Worm (Caenorhabditis elegans) whole organism, late embryonic: ENCODE measurements around the gene C43D7.7.
"Not testable (repeated sequence)": the region's sequence is repeated elsewhere in the genome, so short reads cannot be mapped to it uniquely, and the experiment has no call there.

ENCODE experiments used
- C08G9.2 ChIP-seq: sonication (generic microtip); optimal IDR thresholded peaks from 2 replicates; lab custom pipeline; 2016; ENCODE audit warnings: mild to moderate bottlenecking, missing genetic modification characterization, moderate library complexity, missing compliant biosample characterization
- F13H6.1 ChIP-seq: sonication (generic microtip); optimal IDR thresholded peaks from 2 replicates; lab custom pipeline; 2016; ENCODE audit warnings: missing genetic modification characterization, missing compliant biosample characterization
- K02D7.2 ChIP-seq: sonication (generic microtip); optimal IDR thresholded peaks from 2 replicates; lab custom pipeline; 2017; ENCODE audit warnings: mild to moderate bottlenecking, missing genetic modification characterization, missing compliant biosample characterization
- ahr-1 ChIP-seq: sonication (generic microtip); optimal IDR thresholded peaks from 2 replicates; lab custom pipeline; 2016; ENCODE audit warnings: missing genetic modification characterization, missing compliant biosample characterization
- ceh-14 ChIP-seq: sonication (generic microtip); optimal IDR thresholded peaks from 2 replicates; lab custom pipeline; 2016; ENCODE audit warnings: missing genotype, missing genetic modification characterization, missing compliant biosample characterization
- ceh-18 ChIP-seq: sonication (generic microtip); optimal IDR thresholded peaks from 2 replicates; lab custom pipeline; 2016; ENCODE audit warnings: missing genetic modification characterization, missing compliant biosample characterization
- ceh-19 ChIP-seq: fragments of 200-800 bp; sonication (Bioruptor generic); optimal IDR thresholded peaks from 2 replicates; lab custom pipeline; 2018; ENCODE audit warnings: mild to moderate bottlenecking, missing genetic modification characterization, missing compliant biosample characterization
- ceh-22 ChIP-seq: sonication (generic microtip); optimal IDR thresholded peaks from 2 replicates; lab custom pipeline; 2017; ENCODE audit warnings: missing biosample characterization, missing genetic modification characterization
- ceh-30 ChIP-seq: fragments of 150-350 bp; optimal IDR thresholded peaks from 2 replicates; lab custom pipeline; 2014; ENCODE audit warnings: missing biosample characterization, missing genetic modification characterization
- ceh-34 ChIP-seq: sonication (generic microtip); optimal IDR thresholded peaks from 2 replicates; lab custom pipeline; 2016; ENCODE audit warnings: mild to moderate bottlenecking, missing genetic modification characterization, missing compliant biosample characterization
- ceh-45 ChIP-seq: fragments of 200-800 bp; sonication (Bioruptor generic); IDR thresholded peaks from 2 replicates; pipeline ENCODE4 v1.3.6; 2022; ENCODE audit warnings: missing genetic modification reagents, missing genetic modification characterization, missing compliant biosample characterization
- ceh-48 ChIP-seq: sonication (generic microtip); optimal IDR thresholded peaks from 2 replicates; lab custom pipeline; 2016; ENCODE audit warnings: missing genetic modification characterization, inconsistent platforms, missing compliant biosample characterization
- ceh-9 ChIP-seq: sonication (generic microtip); optimal IDR thresholded peaks from 2 replicates; lab custom pipeline; 2016; ENCODE audit warnings: mild to moderate bottlenecking, missing genetic modification characterization, inconsistent platforms, missing compliant biosample characterization
- dve-1 ChIP-seq: sonication (generic microtip); optimal IDR thresholded peaks from 2 replicates; lab custom pipeline; 2017; ENCODE audit warnings: antibody characterized with exemption, mild to moderate bottlenecking, missing genetic modification characterization, missing compliant biosample characterization
- elt-2 ChIP-seq: sonication (generic microtip); optimal IDR thresholded peaks from 2 replicates; lab custom pipeline; 2016; ENCODE audit warnings: missing genetic modification reagents, missing genetic modification characterization, missing compliant biosample characterization
- elt-4 ChIP-seq: sonication (generic microtip); optimal IDR thresholded peaks from 2 replicates; lab custom pipeline; 2016; ENCODE audit warnings: missing genetic modification characterization, missing compliant biosample characterization
- ets-4 ChIP-seq: sonication (generic microtip); optimal IDR thresholded peaks from 2 replicates; lab custom pipeline; 2016; ENCODE audit warnings: missing genetic modification characterization, missing compliant biosample characterization
- fax-1 ChIP-seq: sonication (generic microtip); optimal IDR thresholded peaks from 2 replicates; lab custom pipeline; 2016; ENCODE audit warnings: missing genotype, missing genetic modification characterization, missing compliant biosample characterization
- gmeb-2 ChIP-seq: sonication (generic microtip); optimal IDR thresholded peaks from 2 replicates; lab custom pipeline; 2016; ENCODE audit warnings: missing genetic modification characterization, inconsistent platforms, missing compliant biosample characterization
- hlh-30 ChIP-seq: sonication (generic microtip); optimal IDR thresholded peaks from 2 replicates; lab custom pipeline; 2017; ENCODE audit warnings: antibody characterized with exemption, missing genetic modification characterization, missing compliant biosample characterization; ENCODE audit not compliant: insufficient read depth
- lim-6 ChIP-seq: sonication (generic microtip); optimal IDR thresholded peaks from 2 replicates; lab custom pipeline; 2016; ENCODE audit warnings: missing genetic modification characterization, missing compliant biosample characterization
- nfya-1 ChIP-seq: sonication (generic microtip); optimal IDR thresholded peaks from 2 replicates; lab custom pipeline; 2017; ENCODE audit warnings: missing genetic modification characterization, mild to moderate bottlenecking, missing compliant biosample characterization, antibody characterized with exemption, moderate library complexity
- npax-4 ChIP-seq: sonication (generic microtip); optimal IDR thresholded peaks from 2 replicates; lab custom pipeline; 2016; ENCODE audit warnings: missing genetic modification characterization, missing compliant biosample characterization
- odd-2 ChIP-seq: sonication (generic microtip); optimal IDR thresholded peaks from 2 replicates; lab custom pipeline; 2017; ENCODE audit warnings: antibody characterized with exemption, mild to moderate bottlenecking, missing genetic modification characterization, missing compliant biosample characterization
- pag-3 ChIP-seq: sonication (generic microtip); optimal IDR thresholded peaks from 2 replicates; lab custom pipeline; 2016; ENCODE audit warnings: missing compliant biosample characterization, missing genetic modification characterization, borderline replicate concordance
- pat-9 ChIP-seq: fragments of 200-800 bp; sonication (Bioruptor generic); optimal IDR thresholded peaks from 2 replicates; lab custom pipeline; 2018; ENCODE audit warnings: mild to moderate bottlenecking, missing genetic modification characterization, moderate library complexity, missing compliant biosample characterization
- pha-4 ChIP-seq: fragments of 150-350 bp; optimal IDR thresholded peaks from 2 replicates; lab custom pipeline; 2018; ENCODE audit warnings: missing biosample characterization, missing genetic modification reagents, missing genetic modification characterization
- sdc-2 ChIP-seq: sonication (generic microtip); optimal IDR thresholded peaks from 2 replicates; lab custom pipeline; 2016; ENCODE audit warnings: missing genotype, missing genetic modification characterization, missing compliant biosample characterization
- sox-2 ChIP-seq: fragments of 200-800 bp; sonication (Bioruptor generic); IDR thresholded peaks from 2 replicates; pipeline ENCODE4 v1.3.6; 2022; ENCODE audit warnings: missing genetic modification reagents, missing genetic modification characterization, missing compliant biosample characterization
- sox-4 ChIP-seq: sonication (generic microtip); optimal IDR thresholded peaks from 2 replicates; lab custom pipeline; 2017; ENCODE audit warnings: mild to moderate bottlenecking, missing genetic modification characterization, inconsistent platforms, missing compliant biosample characterization
- syd-9 ChIP-seq: sonication (generic microtip); optimal IDR thresholded peaks from 2 replicates; lab custom pipeline; 2016; ENCODE audit warnings: mild to moderate bottlenecking, missing genetic modification characterization, moderate library complexity, missing compliant biosample characterization
- ttx-3 ChIP-seq: sonication (generic microtip); optimal IDR thresholded peaks from 2 replicates; lab custom pipeline; 2016; ENCODE audit warnings: missing genetic modification reagents, missing genetic modification characterization, missing compliant biosample characterization
- unc-3 ChIP-seq, 2 experiments: fragments of 200-800 bp in 1 of 2; sonication (Bioruptor generic) in 1 of 2; sonication (generic microtip) in 1 of 2; conservative IDR thresholded peaks in 1 of 2; optimal IDR thresholded peaks in 1 of 2; 2 replicates each; pipeline versions ENCODE4 v1.3.6 to Lab custom; 2016 to 2022; ENCODE audit warnings: missing compliant biosample characterization in 2 of 2, missing genetic modification characterization in 2 of 2, missing genetic modification reagents in 1 of 2
- unc-55 ChIP-seq: sonication (generic microtip); optimal IDR thresholded peaks from 2 replicates; lab custom pipeline; 2017; ENCODE audit warnings: missing biosample characterization, missing genetic modification reagents, missing genetic modification characterization
- unc-86 ChIP-seq: sonication (generic microtip); optimal IDR thresholded peaks from 2 replicates; lab custom pipeline; 2016; ENCODE audit warnings: missing genetic modification characterization, missing compliant biosample characterization
- zip-5 ChIP-seq: sonication (generic microtip); optimal IDR thresholded peaks from 2 replicates; lab custom pipeline; 2016; ENCODE audit warnings: missing genetic modification characterization, missing compliant biosample characterization

C43D7.7 gene

DNA sequence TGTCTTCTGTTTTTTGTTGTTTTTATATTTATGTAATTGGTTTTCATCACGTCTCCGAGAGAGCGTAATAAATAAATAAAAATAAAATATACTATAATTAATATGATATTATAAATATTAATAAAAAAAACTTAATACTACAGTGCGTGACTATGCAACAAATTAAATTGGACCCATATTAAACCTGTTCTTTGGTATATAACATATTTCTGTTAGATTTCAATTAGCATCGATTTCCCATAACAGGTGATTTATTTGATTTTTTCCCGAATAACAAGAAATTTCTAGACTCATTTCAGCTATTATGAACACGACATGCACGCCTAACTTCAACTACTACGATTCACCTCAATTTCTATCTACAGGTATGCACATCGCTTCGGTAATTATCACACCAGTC, 2.3 kb downstream of the C43D7.7 start, which contains the start of gene srh-208:
srh-208 (plus strand) TSS at position 301 of the 400 bp plus-strand sequence.
- TF ChIP-seq F13H6.1, ceh-48, elt-4 (tag; lab: Kevin White, UChicago): not testable (repeated sequence)
- TF ChIP-seq, all 69 proteins: peak for 0; not testable (repeated sequence) for 69

DNA sequence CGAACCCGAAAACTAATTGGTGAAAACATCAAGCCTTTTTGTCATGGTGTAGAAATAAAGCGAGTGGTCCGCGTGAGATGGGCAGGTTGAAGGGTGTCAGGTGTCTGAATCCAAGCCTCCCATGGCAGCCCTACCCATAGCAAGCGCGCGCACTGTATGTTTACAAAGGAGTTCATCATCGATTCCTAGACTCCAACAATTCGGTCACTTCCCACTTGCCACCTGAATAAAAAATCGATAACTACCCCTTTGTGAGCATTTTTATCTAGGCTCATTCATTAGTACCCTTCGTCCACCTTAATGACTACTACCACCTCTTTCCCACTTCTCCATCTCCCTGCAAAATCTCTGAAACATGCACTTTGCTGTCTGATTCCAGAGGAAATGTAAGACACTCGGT, 6.3 kb downstream of the C43D7.7 start, which contains the start of gene fbxb-64:
fbxb-64 (plus strand) TSS at position 301 of the 400 bp plus-strand sequence.
- TF ChIP-seq K02D7.2 (tag; lab: Kevin White, UChicago) (no peak), unc-55 (GFP tag; lab: Kevin White, UChicago) (no peak), ceh-30 (tag; lab: Kevin White, UChicago) (no peak), odd-2 (no peak), ceh-19 (no peak), dve-1 (no peak), ceh-22 (tag; lab: Kevin White, UChicago) (no peak), sox-2 (GFP tag; lab: Robert Waterston, UW) (no peak), fax-1 (tag; lab: Kevin White, UChicago) (no peak), ceh-9 (tag; lab: Kevin White, UChicago) (no peak), sox-4 (tag; lab: Kevin White, UChicago) (no peak), ets-4 (no peak), F13H6.1 (tag; lab: Kevin White, UChicago) (no peak), npax-4 (tag; lab: Kevin White, UChicago) (no peak), nfya-1 (tag; lab: Kevin White, UChicago) (no peak), pag-3 (tag; lab: Kevin White, UChicago) (no peak), unc-3 (GFP tag; conservative IDR thresholded peaks at IDR 0.05; lab: Robert Waterston, UW) (no peak), unc-3 (tag; optimal IDR thresholded peaks at IDR 0.05; lab: Kevin White, UChicago) (no peak), ceh-34 (tag; lab: Kevin White, UChicago) (no peak)

DNA sequence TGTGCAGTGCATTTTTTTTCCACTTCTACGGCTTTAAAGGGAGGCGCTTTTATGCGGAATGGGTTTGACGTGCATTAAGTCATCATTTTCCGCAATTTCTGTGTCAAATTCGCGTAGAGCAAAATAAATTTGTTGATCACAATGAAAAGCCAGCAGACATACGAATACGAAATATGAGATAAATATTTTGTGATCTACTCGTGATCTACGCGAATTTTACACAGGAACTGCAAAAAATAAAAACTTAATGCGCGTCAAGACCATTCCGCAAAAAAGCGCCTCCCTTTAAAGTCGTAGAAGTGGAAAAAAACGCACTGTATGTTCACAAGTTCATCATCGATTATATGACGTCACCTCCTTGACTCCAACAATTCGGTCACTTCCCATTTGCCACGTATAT, 7.9 kb downstream of the C43D7.7 start, which contains the start of gene C43D7.8:
C43D7.8 (minus strand) TSS at position 101 of the 400 bp plus-strand sequence.
- TF ChIP-seq gmeb-2 (tag; lab: Kevin White, UChicago) (no peak), fax-1 (tag; lab: Kevin White, UChicago) (no peak), pat-9 (tag; lab: Kevin White, UChicago) (no peak), ceh-18 (no peak), hlh-30 (tag; lab: Kevin White, UChicago) (no peak), C08G9.2 (tag; lab: Kevin White, UChicago) (no peak), unc-3 (GFP tag; conservative IDR thresholded peaks at IDR 0.05; lab: Robert Waterston, UW) (no peak), unc-3 (tag; optimal IDR thresholded peaks at IDR 0.05; lab: Kevin White, UChicago) (no peak)
- TF ChIP-seq, all 69 proteins: peak for 0

DNA sequence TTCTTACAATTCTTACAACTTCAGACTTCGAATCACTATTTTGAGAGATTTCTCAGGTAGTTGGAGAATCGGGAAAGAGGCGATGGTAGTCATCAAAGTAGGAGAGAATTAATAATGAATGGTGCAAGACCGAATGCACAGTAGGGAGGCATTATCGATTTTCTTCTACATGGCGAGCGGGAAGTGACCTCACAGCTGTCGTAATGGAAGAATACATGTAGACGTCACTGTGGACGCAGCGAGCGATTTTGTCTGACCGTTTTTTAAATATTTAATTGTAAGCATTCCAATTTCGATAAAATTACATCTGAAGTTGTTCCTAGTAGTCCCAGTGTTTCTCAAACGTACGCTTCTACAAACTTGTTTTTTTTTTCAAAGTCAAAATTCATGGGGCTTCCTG, 9.7 kb downstream of the C43D7.7 start, which contains the start of gene F55C9.11:
F55C9.11 (minus strand) TSS at position 101 of the 400 bp plus-strand sequence.
- TF ChIP-seq ahr-1 (tag; lab: Kevin White, UChicago) (no peak), unc-86 (tag; lab: Kevin White, UChicago) (no peak), pha-4 (tag; lab: Kevin White, UChicago) (no peak), zip-5 (tag; lab: Kevin White, UChicago) (no peak), elt-2 (tag; lab: Kevin White, UChicago) (no peak), ttx-3 (tag; lab: Kevin White, UChicago) (no peak), ceh-18 (no peak), syd-9 (tag; lab: Kevin White, UChicago) (no peak), ceh-14 (tag; lab: Kevin White, UChicago) (no peak), sox-2 (GFP tag; lab: Robert Waterston, UW) (no peak), sdc-2 (no peak), unc-3 (GFP tag; conservative IDR thresholded peaks at IDR 0.05; lab: Robert Waterston, UW) (no peak), unc-3 (tag; optimal IDR thresholded peaks at IDR 0.05; lab: Kevin White, UChicago) (no peak), pat-9 (tag; lab: Kevin White, UChicago) (no peak), ceh-45 (GFP tag; lab: Robert Waterston, UW) (no peak), lim-6 (tag; lab: Kevin White, UChicago) (no peak), ceh-9 (tag; lab: Kevin White, UChicago) (no peak)
- TF ChIP-seq, all 69 proteins: peak for 0
